Worm (Caenorhabditis elegans) whole organism, dauer: ENCODE results near the gene M01F1.4.

Experiments
- unc-62 ChIP-seq: sonication (generic microtip); optimal IDR thresholded peaks from 2 replicates; lab custom pipeline; 2017; ENCODE audit warnings: missing biosample characterization, missing genetic modification reagents, missing genetic modification characterization

The M01F1.4 gene

DNA sequence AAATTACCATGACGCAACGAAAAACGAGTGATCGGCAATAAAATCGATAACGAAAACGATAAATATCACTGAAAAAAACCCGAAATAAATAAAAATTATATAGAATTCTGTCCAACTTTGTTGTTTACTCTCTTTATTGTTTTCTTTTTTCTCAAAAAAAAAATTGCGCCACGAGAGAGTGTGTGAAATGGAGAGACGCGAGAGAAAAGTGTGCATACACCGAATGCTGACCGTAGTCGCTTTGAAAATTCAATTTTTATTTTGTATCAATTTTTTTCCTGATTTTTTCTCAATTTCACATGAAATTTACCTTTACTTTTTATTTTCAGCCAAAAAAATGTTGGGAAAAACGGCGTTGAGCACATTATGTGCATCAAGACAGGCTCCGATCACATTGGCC is at the start of gene M01F1.4, which contains the start of gene mrpl-35:
Gene M01F1.4 (minus strand): TSS at position 126 of the 400 bp plus-strand sequence.
Gene mrpl-35 (plus strand): TSS at position 330 of the 400 bp plus-strand sequence.
- no peak for TF ChIP-seq unc-62 (GFP tag; lab: Kevin White, UChicago)

DNA sequence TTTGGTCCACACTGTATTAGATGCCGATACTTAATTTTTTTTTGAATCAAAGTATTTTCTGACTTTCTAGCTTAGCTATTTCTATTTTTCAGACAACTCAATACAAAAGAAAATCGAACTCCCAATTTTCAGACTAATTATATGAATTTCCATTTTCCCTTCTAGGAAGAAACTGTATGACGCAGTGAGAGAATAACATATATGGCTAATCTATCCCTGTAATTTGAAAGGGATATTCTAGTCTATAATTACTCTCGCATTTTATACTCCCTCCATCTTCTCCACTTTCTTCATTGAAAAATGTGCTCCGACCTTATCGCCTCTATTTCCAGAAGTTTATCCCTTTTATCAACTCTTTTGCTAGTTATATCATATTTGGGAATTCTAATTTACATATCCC is 43.5 kb upstream of the M01F1.4 start, which contains the start of gene C54C6.4:
Gene C54C6.4 (plus strand): TSS at position 301 of the 400 bp plus-strand sequence.
- TF ChIP-seq unc-62 (GFP tag; lab: Kevin White, UChicago), result no peak

DNA sequence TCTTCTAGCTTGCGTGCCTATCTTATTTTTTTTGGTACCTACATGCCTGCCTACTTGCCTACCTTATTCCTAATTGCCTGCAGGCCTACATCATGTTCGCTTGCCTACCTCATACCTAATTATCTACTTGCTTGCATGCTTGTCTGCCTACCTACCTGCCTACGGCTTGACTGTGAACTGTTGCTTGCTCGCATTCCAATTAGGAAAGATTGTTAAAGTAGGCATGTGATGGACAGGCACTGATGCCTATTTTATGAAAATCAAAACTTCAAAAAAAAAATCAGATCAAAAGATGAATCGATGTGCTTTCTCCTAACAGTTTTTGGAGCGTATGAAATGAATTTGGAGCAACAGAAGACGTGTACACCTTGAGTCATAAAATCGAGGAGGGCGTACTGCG is 40.5 kb upstream of the M01F1.4 start:
- no peak for TF ChIP-seq unc-62 (GFP tag; lab: Kevin White, UChicago)

DNA sequence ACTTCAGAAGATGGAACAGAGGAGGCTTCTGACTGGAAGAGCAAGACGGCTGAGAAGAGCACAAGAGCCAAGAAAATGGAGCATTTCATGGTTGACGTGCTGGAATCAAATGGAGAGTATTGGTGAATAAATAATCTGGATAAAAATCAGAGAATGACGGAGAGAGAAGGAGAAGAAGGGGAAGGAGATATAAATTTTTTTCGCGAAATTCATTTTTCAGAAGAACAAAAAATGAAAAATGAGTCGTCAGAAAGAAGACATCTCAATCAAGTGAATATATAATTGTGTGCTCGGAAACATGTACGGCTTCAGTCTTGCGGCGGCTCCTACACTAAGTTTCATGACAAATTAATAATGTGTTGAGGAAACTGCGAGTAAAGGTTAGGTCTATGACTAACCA is 39.9 kb upstream of the M01F1.4 start, which contains the start of gene C54C6.5:
Gene C54C6.5 (minus strand): TSS at position 101 of the 400 bp plus-strand sequence.
- no peak for TF ChIP-seq unc-62 (GFP tag; lab: Kevin White, UChicago)

DNA sequence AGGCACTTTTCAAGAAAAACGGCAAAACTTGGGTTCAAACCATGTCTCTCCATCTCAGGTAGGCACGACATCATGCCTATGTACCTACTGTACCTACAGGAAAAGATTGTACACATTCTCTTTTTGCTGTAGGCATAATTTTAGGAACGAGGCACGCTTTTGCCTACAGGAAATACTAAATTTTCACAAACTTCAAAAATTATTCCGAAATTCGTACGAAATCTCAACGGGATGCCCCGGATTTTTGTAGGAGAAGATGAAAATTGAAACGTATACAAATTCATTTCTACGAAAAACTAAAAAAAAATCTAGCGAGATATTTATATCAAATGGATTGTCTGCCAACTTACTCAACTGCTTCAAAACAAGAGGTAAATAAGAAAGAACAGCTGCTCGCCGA is 38.2 kb upstream of the M01F1.4 start, which contains the start of gene C54C6.11:
Gene C54C6.11 (plus strand): TSS at position 301 of the 400 bp plus-strand sequence.
- no peak for TF ChIP-seq unc-62 (GFP tag; lab: Kevin White, UChicago)

DNA sequence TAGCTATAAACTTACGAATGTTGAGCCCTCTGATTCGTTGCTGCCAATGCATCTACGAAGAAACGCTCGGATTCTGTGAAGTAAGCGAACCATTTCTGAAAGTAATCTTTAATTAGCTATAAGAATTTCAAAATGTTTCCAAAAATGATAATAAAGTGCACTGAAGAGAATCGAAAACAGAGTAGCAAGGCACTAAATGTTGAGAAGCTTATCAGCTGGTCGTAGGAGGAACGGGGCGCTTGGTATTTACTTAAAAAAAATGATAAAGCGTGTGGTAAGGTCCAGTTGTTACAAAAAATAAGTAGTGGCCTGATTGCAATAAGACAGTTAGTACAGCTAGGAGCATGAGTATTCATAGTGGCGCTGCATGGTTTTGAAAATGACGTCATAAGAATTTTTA is 36.5 kb upstream of the M01F1.4 start, which contains the start of gene C54C6.7:
Gene C54C6.7 (minus strand): TSS at position 101 of the 400 bp plus-strand sequence.
- no peak for TF ChIP-seq unc-62 (GFP tag; lab: Kevin White, UChicago)

DNA sequence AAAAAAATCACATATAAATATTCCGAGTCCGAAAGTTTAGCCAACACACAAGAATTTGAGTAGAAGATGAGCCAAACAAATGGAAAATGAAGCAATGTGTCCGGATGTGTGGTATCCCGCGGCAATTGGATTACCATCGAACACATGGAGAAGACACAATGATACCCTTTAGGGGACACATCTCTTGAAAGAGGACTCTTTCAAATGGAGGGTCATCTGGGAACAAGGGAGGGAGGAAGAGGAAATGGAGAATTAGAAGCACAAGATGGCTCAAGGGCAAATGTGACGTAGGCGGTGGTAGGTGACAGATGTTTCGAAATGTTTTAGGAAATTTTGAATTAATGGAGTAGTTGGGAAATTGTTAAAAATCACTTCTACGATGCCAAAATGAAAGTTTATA is 33.2 kb upstream of the M01F1.4 start:
- no peak for TF ChIP-seq unc-62 (GFP tag; lab: Kevin White, UChicago)

DNA sequence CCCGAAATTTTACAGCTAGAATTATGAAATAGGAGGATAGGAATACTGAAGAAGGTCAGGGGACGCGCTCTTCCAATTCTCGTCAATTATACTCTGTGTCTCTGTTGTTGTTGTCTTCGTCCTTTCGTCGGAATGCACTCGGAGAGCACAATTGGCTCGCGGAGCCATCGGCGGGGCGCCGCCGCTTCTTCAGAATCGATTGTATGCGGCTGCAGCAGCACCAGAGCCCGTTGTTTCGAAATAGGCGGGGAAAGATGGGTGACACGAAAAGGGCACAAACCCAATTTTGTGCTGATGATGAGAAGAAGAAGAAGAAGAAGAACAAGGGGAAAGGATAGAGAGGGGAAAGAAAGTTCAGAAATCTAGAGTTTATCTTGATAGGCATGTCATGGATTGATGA is 32.3 kb upstream of the M01F1.4 start:
- no peak for TF ChIP-seq unc-62 (GFP tag; lab: Kevin White, UChicago)

DNA sequence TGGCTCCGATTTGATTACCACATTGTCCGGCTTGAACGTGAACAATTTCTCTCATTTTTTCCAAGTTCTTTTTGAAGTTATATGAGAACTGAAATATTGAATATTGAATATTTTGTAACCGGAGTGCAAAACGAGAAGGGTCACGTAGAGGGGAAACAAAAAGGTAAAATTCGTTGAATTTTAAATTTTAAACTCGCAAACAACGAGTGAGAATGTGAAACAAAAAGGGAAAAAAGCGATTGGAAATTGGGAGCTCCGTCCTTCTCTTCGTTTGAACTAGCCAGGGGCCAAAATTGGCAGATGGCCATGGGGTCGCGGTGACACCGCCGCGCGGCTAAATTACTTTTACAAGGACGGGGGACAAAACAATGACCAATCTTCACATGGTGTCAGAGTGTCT is 31.7 kb upstream of the M01F1.4 start, which contains the start of gene ben-1:
Gene ben-1 (minus strand): TSS at position 101 of the 400 bp plus-strand sequence.
- no peak for TF ChIP-seq unc-62 (GFP tag; lab: Kevin White, UChicago)

DNA sequence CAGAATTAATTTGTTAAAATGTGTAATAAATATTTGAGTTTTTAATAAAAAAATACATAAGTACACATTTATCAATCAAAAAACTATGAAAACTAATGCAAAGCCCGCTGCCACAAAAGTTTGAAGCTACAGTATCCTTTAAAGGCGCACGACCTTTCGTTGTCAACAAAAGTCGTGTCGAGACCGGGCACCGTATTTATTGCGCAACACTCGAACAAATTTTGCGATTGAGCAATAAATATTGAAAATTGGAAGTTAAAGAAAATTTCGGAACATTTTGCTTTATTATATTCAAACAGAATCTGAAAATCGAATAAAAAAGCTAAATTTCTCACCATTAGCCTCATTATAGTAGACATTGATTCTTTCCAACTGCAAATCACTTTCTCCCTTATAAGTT is 31.3 kb upstream of the M01F1.4 start:
- TF ChIP-seq unc-62 (GFP tag; lab: Kevin White, UChicago), result no peak

DNA sequence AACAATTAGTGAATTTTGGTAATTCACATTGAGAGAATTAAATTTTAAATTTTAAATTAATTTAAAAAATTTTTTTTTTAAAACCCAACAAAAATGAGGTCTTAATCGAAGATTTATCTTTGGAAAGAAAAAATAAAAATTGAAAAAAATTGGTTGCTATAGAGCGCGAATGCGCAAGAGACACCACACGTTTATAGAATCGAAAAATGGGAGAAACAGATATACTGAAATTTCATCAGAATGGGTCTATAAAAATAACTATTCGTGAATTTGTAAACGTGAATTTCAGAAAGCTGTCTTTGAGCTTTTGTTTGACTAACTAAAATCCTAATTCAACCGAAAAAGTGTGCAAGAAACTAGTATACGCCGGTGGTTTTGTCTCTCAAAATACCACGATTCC is 30.6 kb upstream of the M01F1.4 start:
- no peak for TF ChIP-seq unc-62 (GFP tag; lab: Kevin White, UChicago)

DNA sequence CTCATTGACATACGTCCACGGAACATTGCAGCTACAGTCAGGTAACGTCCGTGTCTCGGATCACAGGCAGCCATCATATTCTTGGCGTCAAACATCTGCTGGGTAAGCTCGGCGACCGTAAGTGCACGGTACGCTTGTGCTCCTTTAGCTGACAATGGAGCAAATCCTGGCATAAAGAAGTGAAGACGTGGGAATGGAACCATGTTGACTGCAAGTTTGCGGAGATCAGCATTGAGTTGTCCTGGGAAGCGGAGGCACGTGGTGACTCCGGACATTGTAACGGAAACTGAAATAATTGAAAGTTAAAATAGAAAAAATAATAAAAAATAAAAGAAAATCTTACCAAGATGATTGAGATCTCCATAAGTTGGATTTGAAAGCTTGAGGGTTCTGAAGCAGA is 29.7 kb upstream of the M01F1.4 start:
- no peak for TF ChIP-seq unc-62 (GFP tag; lab: Kevin White, UChicago)

DNA sequence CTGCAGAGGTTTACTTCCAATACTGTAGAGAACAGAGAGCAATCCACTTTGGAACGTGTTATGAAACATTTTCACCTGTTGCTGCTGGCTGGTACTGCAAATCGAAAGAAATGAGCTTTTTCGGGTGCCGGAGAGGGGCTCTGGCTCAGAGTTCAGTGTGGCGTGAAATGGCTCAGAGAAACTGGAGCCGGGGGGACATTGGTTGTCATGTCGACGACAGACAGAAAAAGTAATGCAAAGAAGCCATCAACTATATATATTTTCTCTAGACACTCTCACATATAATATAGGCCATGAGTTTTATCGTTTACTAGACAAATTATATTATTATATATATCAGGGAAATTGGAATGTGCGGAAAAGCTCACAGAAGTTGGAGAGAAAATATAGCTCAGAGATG is 27.6 kb upstream of the M01F1.4 start, which contains the start of gene cfap-20:
Gene cfap-20 (minus strand): TSS at position 101 of the 400 bp plus-strand sequence.
- TF ChIP-seq unc-62 (GFP tag; lab: Kevin White, UChicago), result no peak

DNA sequence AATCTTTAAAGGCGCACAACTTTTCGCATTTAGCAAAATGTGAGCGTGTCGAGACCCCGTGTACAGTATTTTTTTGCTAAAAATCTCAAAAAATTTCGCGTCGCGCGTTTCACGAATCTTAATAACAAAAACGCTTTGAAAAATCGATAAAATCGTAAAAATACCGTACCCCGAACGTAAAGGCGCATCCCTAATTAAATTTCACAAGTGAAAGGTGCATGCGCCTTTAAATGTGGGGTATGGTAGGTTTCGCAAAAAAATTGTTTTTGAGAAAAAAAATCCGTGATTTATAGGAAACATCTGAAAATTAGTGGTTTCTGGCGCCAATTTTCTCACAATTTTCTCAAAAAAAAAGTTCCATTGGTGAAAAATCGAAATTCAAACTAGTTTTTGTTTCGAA is 24.4 kb upstream of the M01F1.4 start:
- TF ChIP-seq unc-62 (GFP tag; lab: Kevin White, UChicago), result no peak

DNA sequence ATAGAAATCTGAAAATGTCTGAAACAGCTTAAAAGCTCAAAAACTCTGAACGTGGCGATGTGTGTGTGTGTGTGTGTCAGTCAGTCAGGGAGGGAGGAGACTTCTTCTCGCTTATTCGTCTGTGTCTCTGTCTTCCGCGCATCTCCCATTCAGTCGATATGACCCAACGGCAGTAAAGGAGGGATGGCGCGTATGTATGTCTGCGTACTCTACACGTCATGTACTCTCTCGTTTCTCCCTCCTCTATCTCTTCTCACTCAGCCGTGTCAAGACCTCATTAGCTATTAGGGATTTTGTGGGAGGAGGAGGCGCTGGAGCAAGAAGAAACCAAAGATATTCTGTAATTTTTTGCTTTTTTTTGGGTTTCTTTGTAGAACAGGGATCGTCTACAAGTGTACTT is 22.2 kb upstream of the M01F1.4 start:
- TF ChIP-seq unc-62 (GFP tag; lab: Kevin White, UChicago), result no peak

DNA sequence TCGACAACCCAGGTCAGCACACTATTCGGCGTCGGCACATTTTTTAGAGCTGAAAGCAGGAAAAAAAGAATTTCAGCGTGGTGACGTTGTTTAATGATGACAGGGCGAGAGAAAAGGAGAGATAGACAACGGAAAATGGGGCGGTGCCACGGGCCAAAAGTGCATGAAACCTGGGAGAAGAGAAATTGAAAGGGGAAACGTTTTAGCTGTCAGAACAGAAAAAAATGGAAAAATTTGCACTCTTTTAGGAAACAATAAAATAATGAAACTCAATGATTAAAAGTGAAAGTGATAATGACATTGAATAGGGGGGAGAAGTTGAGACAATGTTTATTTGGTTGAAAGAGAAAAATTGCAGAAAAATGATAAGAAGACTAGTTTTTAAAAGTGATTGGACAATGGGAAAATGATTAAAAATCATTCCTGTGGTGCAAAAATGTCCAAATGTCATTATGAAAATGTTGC is 19.9 kb upstream of the M01F1.4 start, which contains the start of gene pitp-1:
Gene pitp-1 (minus strand): TSS at position 51 of the 465 bp plus-strand sequence.
- no peak for TF ChIP-seq unc-62 (GFP tag; lab: Kevin White, UChicago)

DNA sequence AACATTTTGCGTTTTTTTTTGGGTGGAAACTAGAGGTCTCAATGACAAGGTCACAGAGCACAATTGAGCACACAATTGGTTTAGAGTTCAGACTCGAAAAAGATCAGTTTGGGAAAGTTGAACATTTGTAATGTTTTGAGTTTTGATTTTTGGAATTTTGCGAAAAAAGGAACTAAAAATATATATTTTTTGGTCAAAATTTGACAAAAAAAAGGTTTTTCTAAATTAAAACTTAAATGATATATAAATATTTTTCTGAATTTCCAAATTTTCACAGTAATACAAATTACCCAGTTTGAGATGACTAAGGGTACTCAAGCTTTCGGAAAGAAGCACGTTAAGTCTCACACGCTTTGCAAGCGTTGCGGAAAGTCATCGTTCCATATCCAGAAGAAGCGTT is 18.5 kb upstream of the M01F1.4 start, which contains the start of gene rpl-37:
Gene rpl-37 (plus strand): TSS at position 301 of the 400 bp plus-strand sequence.
- no peak for TF ChIP-seq unc-62 (GFP tag; lab: Kevin White, UChicago)
